Worm (Caenorhabditis elegans): ENCODE data around the gene F20D6.8.

- TF ChIP-seq pha-4 (tag; optimal IDR thresholded peaks at IDR 0.05) = no peak
- TF ChIP-seq ztf-11 (tag; optimal IDR thresholded peaks at IDR 0.05) = no peak
- no peak for TF ChIP-seq pqm-1 (tag; optimal IDR thresholded peaks at IDR 0.05)
- no peak for TF ChIP-seq nhr-12 (tag; optimal IDR thresholded peaks at IDR 0.05)
- no peak for TF ChIP-seq tbx-2 (tag; optimal IDR thresholded peaks at IDR 0.05)
- no peak for TF ChIP-seq fos-1 (tag; optimal IDR thresholded peaks at IDR 0.05)
- no peak for TF ChIP-seq daf-12 (tag; optimal IDR thresholded peaks at IDR 0.05)
- no peak for TF ChIP-seq lsy-12 (tag; optimal IDR thresholded peaks at IDR 0.05)
Measured at ce11 chrV:8211993-8212392, 43.9 kb upstream of the F20D6.8 start.
